Worm (Caenorhabditis elegans) whole organism, late embryonic: ENCODE results near the gene F59H6.14.

Source experiments
- ceh-48 ChIP-seq: sonication (generic microtip); optimal IDR thresholded peaks from 2 replicates; lab custom pipeline; 2016; ENCODE audit warnings: missing genetic modification characterization, inconsistent platforms, missing compliant biosample characterization
- fkh-10 ChIP-seq: fragments of 150-350 bp; optimal IDR thresholded peaks from 2 replicates; lab custom pipeline; 2014; ENCODE audit warnings: missing biosample characterization, missing genetic modification reagents, missing genetic modification characterization
- npax-4 ChIP-seq: sonication (generic microtip); optimal IDR thresholded peaks from 2 replicates; lab custom pipeline; 2016; ENCODE audit warnings: missing genetic modification characterization, missing compliant biosample characterization
- unc-42 ChIP-seq: sonication (generic microtip); optimal IDR thresholded peaks from 2 replicates; lab custom pipeline; 2016; ENCODE audit warnings: missing genotype, missing genetic modification characterization, missing compliant biosample characterization

DNA sequence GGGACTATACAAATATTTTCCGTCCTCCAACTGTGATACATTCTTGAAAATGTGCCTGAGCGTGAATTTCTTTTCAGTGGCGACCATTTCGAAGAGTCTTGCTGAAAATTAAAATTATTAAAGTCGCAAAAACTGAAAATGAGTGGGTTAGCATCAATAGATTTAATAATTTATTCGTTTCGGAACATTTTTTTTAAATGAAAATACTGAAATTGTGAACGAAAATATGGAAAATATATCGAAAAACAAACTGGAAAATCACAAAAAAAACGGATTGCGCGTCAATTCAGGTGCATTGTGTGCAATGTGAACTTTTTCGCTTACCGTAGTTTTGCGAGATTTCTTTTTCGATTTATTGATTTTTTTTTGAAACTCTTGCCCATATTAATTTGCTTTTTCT lies 1.5 kb upstream of the F59H6.14 start, which contains the start of gene bath-5:
- TF ChIP-seq fkh-10 (GFP tag; lab: Kevin White, UChicago) (no peak), npax-4 (no peak), unc-42 (no peak), ceh-48 (tag; lab: Kevin White, UChicago) (no peak)
